Worm (Caenorhabditis elegans) whole organism, dauer: Measurements from ENCODE around the gene rpl-23.

Source experiments
- unc-62 ChIP-seq: sonication (generic microtip); optimal IDR thresholded peaks from 2 replicates; lab custom pipeline; 2017; ENCODE audit warnings: missing biosample characterization, missing genetic modification reagents, missing genetic modification characterization

Gene rpl-23

ce11 chrIII:5708024-5708423 lies 2.1 kb upstream of the rpl-23 start:
- no peak for TF ChIP-seq unc-62

- TF ChIP-seq unc-62 = no peak
These were observed 1.6 kb upstream of the rpl-23 start for ce11 chrIII:5707546-5707945.

DNA sequence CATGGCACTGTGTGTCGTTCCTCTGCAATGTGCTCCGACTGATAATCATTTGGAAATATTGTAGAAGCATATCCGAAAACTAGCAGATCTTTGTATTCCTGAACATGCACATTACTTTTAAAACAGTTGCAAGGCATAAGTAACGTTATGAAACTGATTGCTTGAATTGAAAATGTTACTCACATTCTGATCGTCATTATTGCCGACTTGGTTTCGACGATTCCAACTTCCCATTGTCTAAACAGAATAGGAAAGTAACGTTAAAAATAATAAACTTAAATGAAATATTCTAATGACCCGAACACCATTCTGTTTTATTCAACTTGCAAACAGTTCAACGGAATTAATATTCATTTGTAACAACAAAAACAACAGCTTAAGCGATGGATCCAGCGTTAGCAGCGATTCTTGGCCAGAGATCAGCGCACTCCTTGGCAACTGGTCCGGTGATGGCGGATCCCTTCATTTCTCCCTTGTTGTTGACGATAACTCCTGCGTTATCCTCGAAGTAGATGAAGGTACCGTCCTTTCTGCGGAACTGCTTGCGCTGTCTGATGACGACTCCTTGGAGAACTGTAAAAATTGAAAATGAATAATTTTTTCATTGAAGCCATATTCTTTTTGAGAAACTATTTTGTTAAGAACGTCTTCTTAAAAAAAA lies 569 bp downstream of the rpl-23 start, which contains the start of gene swp-1:
Gene swp-1 (minus strand): TSS at position 298 of the 661 bp plus-strand sequence.
- TF ChIP-seq unc-62 = no peak

ce11 chrIII:5701491-5701890 lies 4.4 kb downstream of the rpl-23 start:
- TF ChIP-seq unc-62 = no peak

DNA sequence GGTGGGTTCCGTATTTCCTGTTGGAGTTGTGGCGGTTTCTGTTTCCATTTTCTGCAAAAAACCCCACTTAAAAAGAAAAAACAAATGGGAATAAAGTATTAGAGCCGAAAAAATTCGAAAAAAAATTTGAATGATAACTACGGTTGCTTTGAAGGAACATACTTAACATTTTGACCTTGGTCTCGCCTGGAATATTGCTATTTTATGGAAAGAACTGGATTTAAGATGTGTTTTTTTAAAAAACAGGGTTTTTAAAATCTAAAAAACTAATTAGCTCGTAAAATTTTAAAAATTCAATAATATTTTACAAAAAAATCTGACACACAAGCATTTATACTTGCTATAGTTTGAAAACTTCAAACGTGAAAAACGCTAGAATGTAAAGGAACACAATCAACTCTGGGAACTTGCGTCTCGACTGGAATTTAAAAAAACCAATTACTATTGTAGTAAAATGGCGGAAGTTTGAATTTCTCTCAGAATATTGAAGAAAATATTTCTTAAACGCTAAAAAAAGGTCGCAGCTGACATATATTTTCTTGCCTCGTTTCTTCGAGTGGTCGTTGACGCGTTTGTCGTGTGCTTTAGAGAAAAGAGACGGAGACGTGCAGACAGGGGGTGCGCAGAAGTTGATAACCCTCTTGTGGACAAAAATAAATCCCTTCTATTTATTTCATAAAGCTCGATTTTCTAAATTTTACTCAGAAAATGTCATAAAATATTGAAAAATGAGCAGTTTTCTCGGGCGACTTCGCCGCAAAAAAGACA lies 7.8 kb downstream of the rpl-23 start, which contains the start of the genes lgg-3 and rgs-5:
Gene lgg-3 (minus strand): TSS at position 51 of the 768 bp plus-strand sequence.
Gene rgs-5 (plus strand): TSS at position 593 of the 768 bp plus-strand sequence.
- no peak for TF ChIP-seq unc-62

DNA sequence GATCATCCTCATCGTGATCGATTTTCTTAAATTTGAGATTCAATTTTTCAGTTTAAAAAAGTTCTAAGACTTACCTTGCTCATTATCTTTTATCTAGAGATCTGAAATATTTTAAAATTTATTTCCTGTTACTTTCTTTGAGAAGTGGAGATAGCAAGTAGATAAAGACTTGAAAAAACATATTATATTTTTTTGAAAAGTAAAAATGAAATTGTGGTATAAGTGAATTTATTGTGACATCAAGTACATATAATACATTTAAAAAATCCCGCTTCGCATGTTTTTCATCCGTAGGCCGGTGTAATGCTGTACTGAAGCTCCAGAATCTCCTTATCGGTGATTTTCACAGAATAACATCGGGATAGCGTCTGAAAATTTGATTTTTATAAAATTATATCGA lies 8.7 kb downstream of the rpl-23 start, which contains the start of gene B0336.7:
Gene B0336.7 (minus strand): TSS at position 101 of the 400 bp plus-strand sequence.
- TF ChIP-seq unc-62 = no peak

DNA sequence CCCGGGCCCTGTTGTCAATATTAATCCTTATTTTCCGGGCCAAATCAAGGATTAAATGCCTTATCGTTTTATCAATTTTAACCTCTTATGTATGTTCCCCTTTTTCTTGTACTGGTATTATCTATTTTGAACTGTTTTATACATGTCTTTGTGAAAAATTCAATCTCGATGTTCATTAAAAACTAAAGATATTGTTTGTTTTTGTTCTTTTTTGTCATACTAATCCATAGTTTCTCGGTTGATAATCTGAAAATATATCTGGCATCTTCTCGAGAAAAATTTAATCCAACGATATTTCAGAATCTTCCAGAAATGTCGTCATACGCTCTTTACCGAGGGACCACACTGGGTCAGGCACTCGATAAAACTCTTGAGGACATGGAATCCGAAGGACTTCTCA lies 12.2 kb downstream of the rpl-23 start, which contains the start of gene B0336.13:
Gene B0336.13 (plus strand): TSS at position 301 of the 400 bp plus-strand sequence.
- TF ChIP-seq unc-62 = no peak

DNA sequence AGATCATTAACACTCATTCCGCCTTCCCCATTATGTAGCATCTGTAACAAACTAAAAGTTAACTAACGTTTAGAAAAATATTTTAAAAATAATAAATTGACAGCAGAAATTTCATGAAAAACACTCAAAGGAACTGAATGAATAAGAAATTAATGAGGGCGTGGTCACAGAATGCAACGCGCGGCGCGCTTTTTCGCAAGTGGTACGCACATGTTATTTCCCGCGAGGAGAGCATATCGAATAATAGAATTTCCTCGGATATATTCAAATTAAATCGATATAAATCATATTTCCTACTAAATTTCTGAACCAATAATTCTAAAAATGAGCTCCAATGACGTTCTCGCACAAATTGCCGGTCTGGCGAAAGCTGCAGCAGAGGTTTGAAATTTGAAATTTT lies 13.2 kb downstream of the rpl-23 start, which contains the start of the genes abi-1 and arle-14:
Gene abi-1 (minus strand): TSS at position 51 of the 400 bp plus-strand sequence.
Gene arle-14 (plus strand): TSS at position 217 of the 400 bp plus-strand sequence.
- TF ChIP-seq unc-62 = no peak

- no peak for TF ChIP-seq unc-62
These were observed 14.1 kb downstream of the rpl-23 start for ce11 chrIII:5691826-5692225.

DNA sequence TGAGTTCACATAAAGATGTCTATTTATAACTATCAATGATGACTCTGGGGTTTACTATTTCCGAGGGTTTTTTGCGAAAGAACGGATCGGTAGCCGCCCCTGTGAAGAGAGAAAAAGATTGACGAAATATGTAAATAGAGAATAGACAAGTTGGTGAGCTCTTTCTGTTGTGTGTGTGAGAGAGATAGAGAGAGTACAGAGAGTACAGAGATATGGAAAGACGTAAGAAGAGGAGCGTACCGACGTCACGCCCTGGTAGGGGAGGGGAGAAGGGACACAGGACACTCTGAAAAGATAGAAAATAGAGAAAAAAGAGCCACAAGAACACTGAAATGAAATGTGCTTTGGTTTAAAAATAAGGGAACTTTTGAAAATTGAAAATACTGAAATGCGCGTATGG lies 17.7 kb downstream of the rpl-23 start:
- TF ChIP-seq unc-62 = no peak

ce11 chrIII:5683998-5684397 lies 21.9 kb downstream of the rpl-23 start, which contains the start of gene rcan-1:
TSS of gene rcan-1 (minus strand) at chrIII:5684098.
- TF ChIP-seq unc-62 = no peak

DNA sequence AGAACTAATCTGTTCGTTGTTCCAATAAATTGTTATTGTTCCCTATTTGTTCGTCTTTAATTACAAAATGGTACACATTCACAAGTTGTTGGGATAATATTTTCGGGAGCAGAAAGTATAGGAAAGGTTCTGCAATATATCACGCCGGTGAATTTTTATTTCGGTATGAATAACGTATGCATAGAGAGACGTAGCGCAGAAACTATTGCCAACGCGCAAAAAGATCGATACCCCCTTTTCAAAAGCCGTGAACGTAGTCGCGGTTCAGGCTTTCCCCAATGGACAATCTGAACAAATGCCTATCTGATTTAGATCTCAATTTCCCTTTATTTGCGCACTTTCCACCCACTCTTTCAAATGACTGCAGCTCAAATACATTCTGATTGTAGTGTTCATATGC lies 25.8 kb downstream of the rpl-23 start, which contains the start of gene pst-2:
Gene pst-2 (plus strand): TSS at position 293 of the 400 bp plus-strand sequence.
- no peak for TF ChIP-seq unc-62

ce11 chrIII:5678935-5679334 lies 27.0 kb downstream of the rpl-23 start, which contains the start of the genes ska-3 and rps-12:
TSS of gene ska-3 (minus strand) at chrIII:5679005.
TSS of gene rps-12 (plus strand) at chrIII:5679298.
- no peak for TF ChIP-seq unc-62

- TF ChIP-seq unc-62 = no peak
These were observed 28.1 kb downstream of the rpl-23 start, which contains the start of gene F54E7.9 for ce11 chrIII:5677790-5678189. TSS of gene F54E7.9 (minus strand) at chrIII:5677890.

ce11 chrIII:5675384-5675984 lies 30.4 kb downstream of the rpl-23 start:
- TF ChIP-seq unc-62 = no peak

ce11 chrIII:5674196-5674595 lies 31.7 kb downstream of the rpl-23 start:
- TF ChIP-seq unc-62 = no peak
